Worm (Caenorhabditis elegans) whole organism, young adult: Measurements from ENCODE around the gene acdh-12.

ENCODE experiments used
- B0261.1 ChIP-seq: sonication (generic microtip); optimal IDR thresholded peaks from 2 replicates; lab custom pipeline; 2016; ENCODE audit warnings: mild to moderate bottlenecking, missing genetic modification characterization, moderate library complexity, missing compliant biosample characterization
- ceh-58 ChIP-seq: fragments of 200-800 bp; sonication (Bioruptor generic); IDR thresholded peaks from 2 replicates; pipeline ENCODE4 v1.3.6; 2022; ENCODE audit warnings: missing genetic modification characterization, missing compliant biosample characterization
- mxl-1 ChIP-seq: sonication (generic microtip); optimal IDR thresholded peaks from 2 replicates; lab custom pipeline; 2016; ENCODE audit warnings: missing genetic modification characterization, missing compliant biosample characterization
- nfya-1 ChIP-seq: sonication (generic microtip); optimal IDR thresholded peaks from 2 replicates; lab custom pipeline; 2017; ENCODE audit warnings: antibody characterized with exemption, missing compliant biosample characterization, missing genetic modification characterization, borderline replicate concordance; ENCODE audit not compliant: insufficient read depth
- nhr-80 ChIP-seq: sonication (generic microtip); optimal IDR thresholded peaks from 2 replicates; lab custom pipeline; 2016; ENCODE audit warnings: missing genetic modification characterization, missing compliant biosample characterization

ce11 chrII:7210187-7210586 is 14.7 kb upstream of the acdh-12 start, which contains the start of gene E04F6.15:
- TF ChIP-seq nhr-80 (tag; lab: Kevin White, UChicago): no peak
- no peak for TF ChIP-seq ceh-58 (GFP tag; lab: Robert Waterston, UW)
- TF ChIP-seq mxl-1 (tag; lab: Kevin White, UChicago): no peak
- no peak for TF ChIP-seq nfya-1
- TF ChIP-seq B0261.1: no peak
